Worm (Caenorhabditis elegans) whole organism, L2 larva: ENCODE measurements around the gene kel-3.

Experiments used
- C34F6.9 ChIP-seq: fragments of 150-350 bp; optimal IDR thresholded peaks from 2 replicates; lab custom pipeline; 2014; ENCODE audit warnings: missing biosample characterization, missing genetic modification characterization
- F13H6.1 ChIP-seq: sonication (generic microtip); optimal IDR thresholded peaks from 2 replicates; lab custom pipeline; 2016; ENCODE audit warnings: missing genetic modification characterization, missing compliant biosample characterization
- Y55F3AM.14 ChIP-seq: fragments of 200-800 bp; sonication (Bioruptor generic); optimal IDR thresholded peaks from 2 replicates; lab custom pipeline; 2018; ENCODE audit warnings: mild to moderate bottlenecking, missing genetic modification characterization, missing compliant biosample characterization
- ZK546.5 ChIP-seq: sonication (generic microtip); optimal IDR thresholded peaks from 2 replicates; lab custom pipeline; 2017; ENCODE audit warnings: missing biosample characterization, missing genetic modification characterization
- alr-1 ChIP-seq: fragments of 150-350 bp; optimal IDR thresholded peaks from 2 replicates; lab custom pipeline; 2014; ENCODE audit warnings: missing biosample characterization, missing genetic modification characterization
- aly-2 ChIP-seq: fragments of 150-350 bp; optimal IDR thresholded peaks from 2 replicates; lab custom pipeline; 2014; ENCODE audit warnings: missing biosample characterization, missing genetic modification characterization
- blmp-1 ChIP-seq: sonication (generic microtip); optimal IDR thresholded peaks from 2 replicates; lab custom pipeline; 2017; ENCODE audit warnings: missing genetic modification characterization, mild to moderate bottlenecking, missing compliant biosample characterization, antibody characterized with exemption, moderate library complexity; ENCODE audit not compliant: insufficient read depth
- ceh-16 ChIP-seq: fragments of 150-350 bp; optimal IDR thresholded peaks from 2 replicates; lab custom pipeline; 2014; ENCODE audit warnings: missing biosample characterization, missing genetic modification characterization
- ceh-82 ChIP-seq: fragments of 150-350 bp; optimal IDR thresholded peaks from 2 replicates; lab custom pipeline; 2014; ENCODE audit warnings: missing biosample characterization, missing genetic modification characterization
- crh-2 ChIP-seq: sonication (generic microtip); optimal IDR thresholded peaks from 2 replicates; lab custom pipeline; 2017; ENCODE audit warnings: missing biosample characterization, missing genetic modification characterization
- elt-1 ChIP-seq: fragments of 150-350 bp; optimal IDR thresholded peaks from 2 replicates; lab custom pipeline; 2014; ENCODE audit warnings: missing biosample characterization, missing genetic modification characterization
- fos-1 ChIP-seq: fragments of 150-350 bp; optimal IDR thresholded peaks from 2 replicates; lab custom pipeline; 2014; ENCODE audit warnings: missing biosample characterization, missing genetic modification characterization
- gmeb-1 ChIP-seq: fragments of 150-350 bp; optimal IDR thresholded peaks from 2 replicates; lab custom pipeline; 2014; ENCODE audit warnings: missing biosample characterization, missing genetic modification characterization
- lin-13 ChIP-seq: fragments of 150-350 bp; optimal IDR thresholded peaks from 2 replicates; lab custom pipeline; 2014; ENCODE audit warnings: missing biosample characterization, missing genetic modification reagents, missing genetic modification characterization
- lsy-2 ChIP-seq, 2 experiments: fragments of 150-350 bp in 1 of 2; sonication (generic microtip) in 1 of 2; optimal IDR thresholded peaks; 2 replicates each; lab custom pipeline; 2014 to 2017; ENCODE audit warnings: missing biosample characterization in 2 of 2, missing genetic modification characterization in 2 of 2
- mab-5 ChIP-seq: fragments of 150-350 bp; optimal IDR thresholded peaks from 2 replicates; lab custom pipeline; 2014; ENCODE audit warnings: missing biosample characterization, missing genetic modification characterization
- mbf-1 ChIP-seq: sonication (generic microtip); optimal IDR thresholded peaks from 2 replicates; lab custom pipeline; 2017; ENCODE audit warnings: missing biosample characterization, missing genetic modification characterization
- mdl-1 ChIP-seq, 2 experiments: fragments of 150-350 bp in 1 of 2; sonication (generic microtip) in 1 of 2; optimal IDR thresholded peaks; 2 replicates each; lab custom pipeline; 2017; ENCODE audit warnings: missing biosample characterization in 2 of 2, missing genetic modification characterization in 2 of 2
- nhr-11 ChIP-seq: fragments of 150-350 bp; optimal IDR thresholded peaks from 2 replicates; lab custom pipeline; 2014; ENCODE audit warnings: missing biosample characterization, missing genetic modification characterization
- nhr-12 ChIP-seq: fragments of 150-350 bp; optimal IDR thresholded peaks from 2 replicates; lab custom pipeline; 2014; ENCODE audit warnings: missing biosample characterization, missing genetic modification characterization
- nhr-129 ChIP-seq: fragments of 150-350 bp; optimal IDR thresholded peaks from 2 replicates; lab custom pipeline; 2014; ENCODE audit warnings: missing biosample characterization, missing genetic modification characterization
- nhr-21 ChIP-seq: fragments of 150-350 bp; optimal IDR thresholded peaks from 2 replicates; lab custom pipeline; 2014; ENCODE audit warnings: missing biosample characterization, missing genetic modification characterization
- nhr-23 ChIP-seq: fragments of 150-350 bp; optimal IDR thresholded peaks from 2 replicates; lab custom pipeline; 2014; ENCODE audit warnings: missing biosample characterization, missing genetic modification reagents, missing genetic modification characterization
- nhr-237 ChIP-seq: fragments of 150-350 bp; optimal IDR thresholded peaks from 2 replicates; lab custom pipeline; 2014; ENCODE audit warnings: missing biosample characterization, missing genetic modification characterization
- nhr-25 ChIP-seq: fragments of 150-350 bp; sonication (generic microtip); optimal IDR thresholded peaks from 3 replicates; lab custom pipeline; 2014; ENCODE audit warnings: missing biosample characterization, missing genetic modification characterization
- nhr-6 ChIP-seq: fragments of 150-350 bp; optimal IDR thresholded peaks from 2 replicates; lab custom pipeline; 2014; ENCODE audit warnings: missing biosample characterization, missing genetic modification characterization
- sem-4 ChIP-seq: fragments of 150-350 bp; optimal IDR thresholded peaks from 2 replicates; lab custom pipeline; 2014; ENCODE audit warnings: missing biosample characterization, missing genetic modification reagents, missing genetic modification characterization
- skn-1 ChIP-seq: sonication (generic microtip); optimal IDR thresholded peaks from 2 replicates; lab custom pipeline; 2017; ENCODE audit warnings: missing biosample characterization, missing genetic modification characterization
- sma-3 ChIP-seq: sonication (generic microtip); optimal IDR thresholded peaks from 2 replicates; lab custom pipeline; 2016; ENCODE audit warnings: missing genetic modification reagents, missing genetic modification characterization, missing compliant biosample characterization
- sma-9 ChIP-seq, 2 experiments: fragments of 150-350 bp in 1 of 2; sonication (generic microtip) in 1 of 2; optimal IDR thresholded peaks; 2 replicates each; lab custom pipeline; 2014 to 2016; ENCODE audit warnings: missing genetic modification characterization in 2 of 2, mild to moderate bottlenecking in 1 of 2, missing biosample characterization in 1 of 2, missing compliant biosample characterization in 1 of 2, missing genetic modification reagents in 1 of 2, moderate library complexity in 1 of 2
- unc-39 ChIP-seq: fragments of 150-350 bp; optimal IDR thresholded peaks from 2 replicates; lab custom pipeline; 2014; ENCODE audit warnings: missing biosample characterization, missing genetic modification characterization
- unc-55 ChIP-seq: fragments of 150-350 bp; sonication (generic microtip); optimal IDR thresholded peaks from 3 replicates; lab custom pipeline; 2014; ENCODE audit warnings: missing biosample characterization, missing genetic modification reagents, missing genetic modification characterization
- unc-62 ChIP-seq: fragments of 150-350 bp; optimal IDR thresholded peaks from 2 replicates; lab custom pipeline; 2014; ENCODE audit warnings: missing biosample characterization, missing genetic modification reagents, missing genetic modification characterization
- zag-1 ChIP-seq: fragments of 150-350 bp; optimal IDR thresholded peaks from 2 replicates; lab custom pipeline; 2014; ENCODE audit warnings: missing biosample characterization, missing genetic modification characterization
- ztf-1 ChIP-seq: fragments of 200-800 bp; sonication (Bioruptor generic); conservative IDR thresholded peaks from 2 replicates; pipeline ENCODE4 v1.3.6; 2022; ENCODE audit warnings: missing genetic modification characterization, missing compliant biosample characterization
- ztf-11 ChIP-seq: sonication (generic microtip); optimal IDR thresholded peaks from 2 replicates; lab custom pipeline; 2017; ENCODE audit warnings: missing biosample characterization, missing genetic modification characterization
- ztf-4 ChIP-seq: fragments of 150-350 bp; optimal IDR thresholded peaks from 2 replicates; lab custom pipeline; 2014; ENCODE audit warnings: missing biosample characterization, missing genetic modification characterization

Gene kel-3

ce11 chrIII:13436843-13437242 lies 27.8 kb upstream of the kel-3 start, which contains the start of gene F45G2.9:
F45G2.9 (minus strand) TSS chrIII:13436943.
- no peak for TF ChIP-seq nhr-21 (tag; lab: Kevin White, UChicago)
- no peak for TF ChIP-seq skn-1 (tag; lab: Kevin White, UChicago)
- TF ChIP-seq ztf-1 (GFP tag; lab: Robert Waterston, UW) = no peak
- no peak for TF ChIP-seq zag-1 (tag; lab: Kevin White, UChicago)
- no peak for TF ChIP-seq elt-1 (tag; lab: Kevin White, UChicago)
- TF ChIP-seq sem-4 (tag; lab: Kevin White, UChicago) = no peak
- no peak for TF ChIP-seq nhr-25 (tag; lab: Kevin White, UChicago)
- TF ChIP-seq C34F6.9 = no peak
- no peak for TF ChIP-seq nhr-23 (tag; lab: Kevin White, UChicago)
- no peak for TF ChIP-seq Y55F3AM.14
- TF ChIP-seq ztf-11 (tag; lab: Kevin White, UChicago) = no peak
- no peak for TF ChIP-seq alr-1 (tag; lab: Kevin White, UChicago)

ce11 chrIII:13439415-13439814 lies 25.2 kb upstream of the kel-3 start, which contains the start of gene ciao-2B:
ciao-2B (minus strand) TSS chrIII:13439544.
- no peak for TF ChIP-seq nhr-129 (tag; lab: Kevin White, UChicago)
- no peak for TF ChIP-seq ceh-82 (tag; lab: Kevin White, UChicago)
- TF ChIP-seq unc-62 (GFP tag; lab: Kevin White, UChicago) = no peak
- TF ChIP-seq ztf-11 (tag; lab: Kevin White, UChicago) = no peak
- TF ChIP-seq nhr-11 (tag; lab: Kevin White, UChicago) = no peak
- TF ChIP-seq Y55F3AM.14 = no peak
- no peak for TF ChIP-seq elt-1 (tag; lab: Kevin White, UChicago)
- TF ChIP-seq aly-2 (tag; lab: Kevin White, UChicago) = no peak
- TF ChIP-seq lsy-2 (tag; optimal IDR thresholded peaks at IDR 0.05; lab: Kevin White, UChicago) = peak in 1 of 2 experiments; percentile 64
- no peak for TF ChIP-seq sem-4 (tag; lab: Kevin White, UChicago)
- no peak for TF ChIP-seq zag-1 (tag; lab: Kevin White, UChicago)
- peak; percentile 63 for TF ChIP-seq unc-55
- no peak for TF ChIP-seq ztf-4 (tag; lab: Kevin White, UChicago)
- TF ChIP-seq lin-13 (GFP tag; lab: Kevin White, UChicago) = peak; percentile 37
- TF ChIP-seq nhr-23 (tag; lab: Kevin White, UChicago) = no peak
- peak; percentile 15 for TF ChIP-seq crh-2 (tag; lab: Kevin White, UChicago)
- TF ChIP-seq C34F6.9 = peak; percentile 54
- no peak for TF ChIP-seq nhr-237 (tag; lab: Kevin White, UChicago)
- TF ChIP-seq mab-5 (tag; lab: Kevin White, UChicago) = no peak
- no peak for TF ChIP-seq mdl-1 (tag; optimal IDR thresholded peaks at IDR 0.05; lab: Kevin White, UChicago)
- TF ChIP-seq ceh-16 (tag; lab: Kevin White, UChicago) = no peak
- TF ChIP-seq gmeb-1 (tag; lab: Kevin White, UChicago) = peak; percentile 90
- no peak for TF ChIP-seq nhr-21 (tag; lab: Kevin White, UChicago)
- TF ChIP-seq nhr-6 (tag; lab: Kevin White, UChicago) = no peak
- TF ChIP-seq ZK546.5 (tag; lab: Kevin White, UChicago) = no peak
- no peak for TF ChIP-seq mbf-1 (tag; lab: Kevin White, UChicago)
- TF ChIP-seq unc-39 = no peak
- TF ChIP-seq nhr-25 (tag; lab: Kevin White, UChicago) = peak; percentile 6
- no peak for TF ChIP-seq sma-3 (GFP tag; lab: Kevin White, UChicago)

- peak; percentile 31 for TF ChIP-seq fos-1 (tag; lab: Kevin White, UChicago)
- no peak for TF ChIP-seq alr-1 (tag; lab: Kevin White, UChicago)
- TF ChIP-seq, all 48 proteins: peak for 1
Measured at ce11 chrIII:13452824-13453223, 11.8 kb upstream of the kel-3 start.

- no peak for TF ChIP-seq sma-9 (GFP tag; optimal IDR thresholded peaks at IDR 0.05; lab: Kevin White, UChicago)
- TF ChIP-seq sma-9 (tag; optimal IDR thresholded peaks at IDR 0.05; lab: Kevin White, UChicago) = no peak
- no peak for TF ChIP-seq blmp-1
- TF ChIP-seq nhr-6 (tag; lab: Kevin White, UChicago) = no peak
- no peak for TF ChIP-seq nhr-237 (tag; lab: Kevin White, UChicago)
- no peak for TF ChIP-seq F13H6.1 (tag; lab: Kevin White, UChicago)
- TF ChIP-seq nhr-12 (tag; lab: Kevin White, UChicago) = no peak
- TF ChIP-seq ztf-4 (tag; lab: Kevin White, UChicago) = no peak
- no peak for TF ChIP-seq ztf-1 (GFP tag; lab: Robert Waterston, UW)
- TF ChIP-seq zag-1 (tag; lab: Kevin White, UChicago) = no peak
- no peak for TF ChIP-seq Y55F3AM.14
- no peak for TF ChIP-seq skn-1 (tag; lab: Kevin White, UChicago)
- no peak for TF ChIP-seq crh-2 (tag; lab: Kevin White, UChicago)
- no peak for TF ChIP-seq ceh-82 (tag; lab: Kevin White, UChicago)
- TF ChIP-seq sma-3 (GFP tag; lab: Kevin White, UChicago) = no peak
- TF ChIP-seq, all 48 proteins: peak for 0
Measured at ce11 chrIII:13455207-13455606, 9.4 kb upstream of the kel-3 start, which contains the start of gene cua-1. cua-1 (minus strand) TSS chrIII:13455307.
